Worm (Caenorhabditis elegans): ENCODE measurements around the gene F10C2.4.

DNA sequence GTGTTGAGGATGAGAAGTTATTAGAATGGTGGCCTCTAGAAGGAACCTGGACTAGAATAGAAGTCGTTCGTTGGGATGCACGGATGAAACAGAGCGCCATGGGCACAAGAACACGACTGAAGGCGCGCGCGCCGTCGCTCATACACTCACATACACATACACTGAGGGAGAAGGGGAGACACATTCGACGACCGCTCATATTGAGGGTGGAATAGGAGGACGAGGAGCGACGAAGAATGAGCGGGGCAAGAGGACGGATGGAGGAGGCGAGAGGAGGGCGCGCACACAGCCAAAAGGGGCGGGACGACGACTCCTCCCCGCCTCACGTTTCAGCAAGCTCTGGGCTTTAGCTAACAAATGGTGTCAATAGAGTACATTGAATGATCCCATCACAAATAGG is 2.6 kb upstream of the F10C2.4 start:
- TF ChIP-seq hnd-1 (tag; optimal IDR thresholded peaks at IDR 0.05) (no peak), ceh-36 (tag; optimal IDR thresholded peaks at IDR 0.05) (no peak), scrt-1 (GFP tag; IDR thresholded peaks at IDR 0.05) (peak; percentile 54; the same call in 1 of the 2 replicates), flt-1 (GFP tag; IDR thresholded peaks at IDR 0.05) (no peak), ama-1 (optimal IDR thresholded peaks at IDR 0.05) (no peak), ets-7 (tag; optimal IDR thresholded peaks at IDR 0.05) (no peak), aly-1 (tag; optimal IDR thresholded peaks at IDR 0.05) (peak; percentile 8), sea-1 (GFP tag; conservative IDR thresholded peaks at IDR 0.05) (no peak), ceh-13 (GFP tag; optimal IDR thresholded peaks at IDR 0.05) (no peak), tbx-37 (GFP tag; conservative IDR thresholded peaks at IDR 0.05) (no peak), B0310.2 (tag; optimal IDR thresholded peaks at IDR 0.05) (no peak), tbx-11 (GFP tag; IDR thresholded peaks at IDR 0.05) (no peak), F13C5.2 (tag; optimal IDR thresholded peaks at IDR 0.05) (no peak), tra-4 (tag; optimal IDR thresholded peaks at IDR 0.05) (no peak)
